Worm (Caenorhabditis elegans): Measurements from ENCODE around the gene ZC518.8.

- no peak for TF ChIP-seq dve-1 (tag; optimal IDR thresholded peaks at IDR 0.05)
- TF ChIP-seq elt-2 (tag; optimal IDR thresholded peaks at IDR 0.05): no peak
- TF ChIP-seq lim-6 (tag; optimal IDR thresholded peaks at IDR 0.05): no peak
Observed at ce11 chrIV:12349639-12350038, 12.1 kb downstream of the ZC518.8 start, which contains the start of gene best-22.

Measured in whole organism, late embryonic.